Worm (Caenorhabditis elegans) whole organism, early embryonic: ENCODE data around the gene K02E11.6.

ENCODE experiments used
- F13C5.2 ChIP-seq: sonication (generic microtip); optimal IDR thresholded peaks from 2 replicates; lab custom pipeline; 2017; ENCODE audit warnings: mild to moderate bottlenecking, missing genetic modification characterization, inconsistent platforms, missing compliant biosample characterization
- ama-1 ChIP-seq: fragments of 150-350 bp; optimal IDR thresholded peaks from 2 replicates; lab custom pipeline; 2014
- ceh-36 ChIP-seq: sonication (generic microtip); optimal IDR thresholded peaks from 2 replicates; lab custom pipeline; 2016; ENCODE audit warnings: missing genetic modification characterization, inconsistent platforms, missing compliant biosample characterization
- hmbx-1 ChIP-seq: sonication (generic microtip); optimal IDR thresholded peaks from 2 replicates; lab custom pipeline; 2016; ENCODE audit warnings: mild to moderate bottlenecking, missing genetic modification characterization, missing compliant biosample characterization
- hmg-4 ChIP-seq: fragments of 200-800 bp; sonication (Bioruptor generic); optimal IDR thresholded peaks from 2 replicates; lab custom pipeline; 2018; ENCODE audit warnings: mild to moderate bottlenecking, missing genetic modification characterization, missing compliant biosample characterization
- pes-1 ChIP-seq: fragments of 200-800 bp; sonication (Bioruptor generic); IDR thresholded peaks from 2 replicates; pipeline ENCODE4 v1.3.6; 2022; ENCODE audit warnings: missing genetic modification reagents, missing genetic modification characterization, missing compliant biosample characterization
- tra-4 ChIP-seq: sonication (generic microtip); optimal IDR thresholded peaks from 2 replicates; lab custom pipeline; 2017; ENCODE audit warnings: missing genetic modification characterization, missing compliant biosample characterization

DNA sequence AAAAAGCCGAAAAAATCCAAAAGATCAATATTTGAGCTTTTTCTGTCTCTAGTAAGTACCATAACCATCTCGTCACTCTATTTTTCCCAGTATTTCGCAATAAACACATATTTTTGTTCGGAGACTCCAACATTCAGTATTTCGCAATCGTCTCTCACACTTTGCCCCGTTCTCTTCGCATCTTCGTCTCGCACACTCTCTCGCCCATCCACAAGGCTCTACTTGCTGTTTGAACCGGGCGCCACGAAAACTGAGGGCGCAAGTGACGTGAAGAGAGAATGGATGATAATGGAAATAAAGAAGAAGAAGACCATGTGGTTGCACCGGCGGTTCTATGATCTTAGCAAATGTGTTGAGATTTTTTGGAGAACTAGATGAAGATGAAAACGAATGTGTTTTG lies 48.5 kb upstream of the K02E11.6 start:
- TF ChIP-seq pes-1 (GFP tag; lab: Robert Waterston, UW) = no peak
- no peak for TF ChIP-seq tra-4 (tag; lab: Kevin White, UChicago)
- TF ChIP-seq hmg-4 = no peak
- TF ChIP-seq hmbx-1 (tag; lab: Kevin White, UChicago) = no peak
- TF ChIP-seq F13C5.2 (tag; lab: Kevin White, UChicago) = no peak
- no peak for TF ChIP-seq ama-1 (lab: Kevin White, UChicago)
- TF ChIP-seq ceh-36 (tag; lab: Kevin White, UChicago) = no peak
